Worm (Caenorhabditis elegans): Measurements from ENCODE around the gene M05D6.3.

DNA sequence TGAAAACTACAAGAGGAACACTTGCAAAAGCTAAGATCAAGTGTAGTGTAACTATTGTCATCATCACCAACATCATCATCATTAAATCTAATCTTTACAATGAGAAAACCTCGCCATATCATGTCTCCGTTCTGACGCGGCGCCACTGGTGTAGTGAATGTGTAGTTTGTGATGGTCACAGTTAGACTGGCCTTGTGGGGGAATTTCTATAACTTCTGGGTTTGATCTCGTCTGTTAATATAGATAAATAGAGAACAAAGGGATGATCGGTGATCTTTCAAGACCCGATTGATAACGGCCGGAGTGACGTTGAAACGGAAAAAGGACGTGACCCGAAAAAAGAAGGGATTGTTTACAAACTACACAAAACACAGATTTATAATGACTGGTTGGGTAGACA, 34.8 kb upstream of the M05D6.3 start:
- TF ChIP-seq ama-1 (optimal IDR thresholded peaks at IDR 0.05) (no peak), hmg-4 (GFP tag; optimal IDR thresholded peaks at IDR 0.05) (no peak), pes-1 (GFP tag; IDR thresholded peaks at IDR 0.05) (no peak), aly-1 (tag; optimal IDR thresholded peaks at IDR 0.05) (no peak), flt-1 (GFP tag; IDR thresholded peaks at IDR 0.05) (no peak), sea-1 (GFP tag; conservative IDR thresholded peaks at IDR 0.05) (no peak), ceh-36 (tag; optimal IDR thresholded peaks at IDR 0.05) (no peak), hmbx-1 (tag; optimal IDR thresholded peaks at IDR 0.05) (no peak), hnd-1 (tag; optimal IDR thresholded peaks at IDR 0.05) (no peak), tbx-37 (GFP tag; conservative IDR thresholded peaks at IDR 0.05) (no peak), tra-4 (tag; optimal IDR thresholded peaks at IDR 0.05) (no peak)
